Worm (Caenorhabditis elegans) whole organism, L4 larva: ENCODE measurements around the gene Y39B6A.5.

Experiments
- F26F4.8 ChIP-seq: fragments of 200-800 bp; sonication (Bioruptor generic); conservative IDR thresholded peaks from 2 replicates; pipeline ENCODE4 v1.3.6; 2022; ENCODE audit warnings: missing genetic modification characterization, missing compliant biosample characterization
- F37D6.2 ChIP-seq: sonication (generic microtip); optimal IDR thresholded peaks from 2 replicates; lab custom pipeline; 2016; ENCODE audit warnings: mild to moderate bottlenecking, missing genetic modification characterization, missing compliant biosample characterization
- R02D3.7 ChIP-seq: fragments of 150-350 bp; sonication (generic microtip); optimal IDR thresholded peaks from 3 replicates; lab custom pipeline; 2014; ENCODE audit warnings: missing biosample characterization, missing genetic modification characterization
- T26A8.4 ChIP-seq: fragments of 200-800 bp; sonication (Bioruptor generic); IDR thresholded peaks from 2 replicates; pipeline ENCODE4 v1.3.6; 2022; ENCODE audit warnings: missing genetic modification characterization, missing compliant biosample characterization
- Y48G9A.11 ChIP-seq: fragments of 200-800 bp; sonication (Bioruptor generic); IDR thresholded peaks from 2 replicates; pipeline ENCODE4 v1.3.6; 2022; ENCODE audit warnings: missing genetic modification reagents, missing genetic modification characterization, missing compliant biosample characterization
- Y5F2A.4 ChIP-seq: fragments of 200-800 bp; sonication (Bioruptor generic); optimal IDR thresholded peaks from 2 replicates; lab custom pipeline; 2018; ENCODE audit warnings: mild to moderate bottlenecking, missing genetic modification characterization, missing compliant biosample characterization
- ZK337.2 ChIP-seq: fragments of 200-800 bp; sonication (Bioruptor generic); IDR thresholded peaks from 2 replicates; pipeline ENCODE4 v1.3.6; 2022; ENCODE audit warnings: missing genetic modification reagents, missing genetic modification characterization, missing compliant biosample characterization
- ZK546.5 ChIP-seq, 2 experiments: sonication (generic microtip); optimal IDR thresholded peaks; 2 replicates each; lab custom pipeline; 2017; ENCODE audit warnings: missing biosample characterization in 2 of 2, missing genetic modification characterization in 2 of 2
- ama-1 ChIP-seq: fragments of 150-350 bp; optimal IDR thresholded peaks from 2 replicates; lab custom pipeline; 2014; ENCODE audit warnings: inconsistent platforms, mixed read lengths
- arid-1 ChIP-seq: fragments of 200-800 bp; sonication (Bioruptor generic); conservative IDR thresholded peaks from 2 replicates; pipeline ENCODE4 v1.3.6; 2022; ENCODE audit warnings: missing genetic modification reagents, missing genetic modification characterization, missing compliant biosample characterization
- attf-4 ChIP-seq: sonication (generic microtip); optimal IDR thresholded peaks from 3 replicates; lab custom pipeline; 2017; ENCODE audit warnings: missing biosample characterization, missing genetic modification characterization
- ceh-20 ChIP-seq: fragments of 200-800 bp; sonication (Bioruptor generic); IDR thresholded peaks from 2 replicates; pipeline ENCODE4 v1.3.6; 2022; ENCODE audit warnings: missing genetic modification reagents, missing genetic modification characterization, missing compliant biosample characterization
- ceh-28 ChIP-seq: fragments of 150-350 bp; optimal IDR thresholded peaks from 2 replicates; lab custom pipeline; 2014; ENCODE audit warnings: missing biosample characterization, missing genetic modification reagents, missing genetic modification characterization
- ceh-62 ChIP-seq: sonication (generic microtip); optimal IDR thresholded peaks from 2 replicates; lab custom pipeline; 2017; ENCODE audit warnings: missing biosample characterization, missing genetic modification characterization
- ceh-82 ChIP-seq: sonication (generic microtip); optimal IDR thresholded peaks from 2 replicates; lab custom pipeline; 2017; ENCODE audit warnings: missing biosample characterization, missing genetic modification characterization
- ctbp-1 ChIP-seq: fragments of 200-800 bp; sonication (Bioruptor generic); IDR thresholded peaks from 2 replicates; pipeline ENCODE4 v1.3.6; 2022; ENCODE audit warnings: missing genetic modification reagents, missing genetic modification characterization, missing compliant biosample characterization
- daf-19 ChIP-seq: fragments of 200-800 bp; sonication (Bioruptor generic); conservative IDR thresholded peaks from 2 replicates; pipeline ENCODE4 v1.3.6; 2022; ENCODE audit warnings: missing genetic modification characterization, missing compliant biosample characterization
- dmd-8 ChIP-seq: fragments of 200-800 bp; sonication (Bioruptor generic); IDR thresholded peaks from 2 replicates; pipeline ENCODE4 v1.3.6; 2022; ENCODE audit warnings: missing genetic modification characterization, missing compliant biosample characterization
- dmd-9 ChIP-seq: fragments of 200-800 bp; sonication (Bioruptor generic); IDR thresholded peaks from 2 replicates; pipeline ENCODE4 v1.3.6; 2022; ENCODE audit warnings: missing genetic modification reagents, missing genetic modification characterization, missing compliant biosample characterization
- fkh-10 ChIP-seq: fragments of 150-350 bp; optimal IDR thresholded peaks from 2 replicates; lab custom pipeline; 2014; ENCODE audit warnings: missing biosample characterization, missing genetic modification reagents, missing genetic modification characterization
- fos-1 ChIP-seq: fragments of 150-350 bp; optimal IDR thresholded peaks from 2 replicates; lab custom pipeline; 2014; ENCODE audit warnings: missing biosample characterization, missing genetic modification characterization
- hlh-30 ChIP-seq: sonication (generic microtip); optimal IDR thresholded peaks from 2 replicates; lab custom pipeline; 2017; ENCODE audit warnings: antibody characterized with exemption, mild to moderate bottlenecking, missing genetic modification characterization, missing compliant biosample characterization; ENCODE audit not compliant: insufficient read depth
- jun-1 ChIP-seq: fragments of 150-350 bp; optimal IDR thresholded peaks from 2 replicates; lab custom pipeline; 2014; ENCODE audit warnings: missing biosample characterization, missing genetic modification reagents, missing genetic modification characterization
- lim-7 ChIP-seq: fragments of 200-800 bp; sonication (Bioruptor generic); IDR thresholded peaks from 2 replicates; pipeline ENCODE4 v1.3.6; 2022; ENCODE audit warnings: missing genetic modification characterization, missing compliant biosample characterization
- lin-13 ChIP-seq: fragments of 150-350 bp; optimal IDR thresholded peaks from 2 replicates; lab custom pipeline; 2014; ENCODE audit warnings: missing biosample characterization, missing genetic modification reagents, missing genetic modification characterization
- lin-38 ChIP-seq: fragments of 200-800 bp; sonication (Bioruptor generic); IDR thresholded peaks from 2 replicates; pipeline ENCODE4 v1.3.6; 2022; ENCODE audit warnings: missing genetic modification reagents, missing genetic modification characterization, missing compliant biosample characterization
- lin-39 ChIP-seq: fragments of 150-350 bp; optimal IDR thresholded peaks from 2 replicates; lab custom pipeline; 2014; ENCODE audit warnings: missing biosample characterization, missing genetic modification reagents, missing genetic modification characterization
- lsy-2 ChIP-seq, 2 experiments: fragments of 150-350 bp in 1 of 2; sonication (generic microtip) in 1 of 2; optimal IDR thresholded peaks; 2 replicates each; lab custom pipeline; 2014 to 2017; ENCODE audit warnings: missing biosample characterization in 2 of 2, missing genetic modification characterization in 2 of 2
- mdt-29 ChIP-seq: fragments of 200-800 bp; sonication (Bioruptor generic); IDR thresholded peaks from 2 replicates; pipeline ENCODE4 v1.3.6; 2022; ENCODE audit warnings: missing genetic modification reagents, missing genetic modification characterization, missing compliant biosample characterization
- mep-1 ChIP-seq: fragments of 150-350 bp; sonication (generic microtip); optimal IDR thresholded peaks from 3 replicates; lab custom pipeline; 2014; ENCODE audit warnings: missing biosample characterization, missing genetic modification characterization
- mes-2 ChIP-seq: sonication (generic microtip); optimal IDR thresholded peaks from 2 replicates; lab custom pipeline; 2016; ENCODE audit warnings: missing genotype, mild to moderate bottlenecking, missing genetic modification characterization, missing compliant biosample characterization; ENCODE audit not compliant: poor library complexity, severe bottlenecking
- nhr-102 ChIP-seq: sonication (generic microtip); optimal IDR thresholded peaks from 2 replicates; lab custom pipeline; 2016; ENCODE audit warnings: mild to moderate bottlenecking, missing genetic modification characterization, moderate library complexity, missing compliant biosample characterization
- nhr-11 ChIP-seq: fragments of 150-350 bp; optimal IDR thresholded peaks from 2 replicates; lab custom pipeline; 2014; ENCODE audit warnings: missing biosample characterization, missing genetic modification characterization
- nhr-28 ChIP-seq: fragments of 150-350 bp; optimal IDR thresholded peaks from 2 replicates; lab custom pipeline; 2014; ENCODE audit warnings: missing biosample characterization, missing genetic modification characterization
- nhr-48 ChIP-seq: sonication (generic microtip); optimal IDR thresholded peaks from 2 replicates; lab custom pipeline; 2016; ENCODE audit warnings: mild to moderate bottlenecking, missing genetic modification characterization, missing compliant biosample characterization
- nhr-6 ChIP-seq: fragments of 150-350 bp; optimal IDR thresholded peaks from 2 replicates; lab custom pipeline; 2014; ENCODE audit warnings: missing biosample characterization, missing genetic modification characterization
- nhr-77 ChIP-seq: fragments of 150-350 bp; optimal IDR thresholded peaks from 2 replicates; lab custom pipeline; 2014; ENCODE audit warnings: missing biosample characterization, missing genetic modification characterization
- pha-4 ChIP-seq, 2 experiments: fragments of 150-350 bp in 1 of 2; fragments of 200-800 bp in 1 of 2; sonication (Bioruptor generic) in 1 of 2; IDR thresholded peaks in 1 of 2; optimal IDR thresholded peaks in 1 of 2; 2 replicates each; pipeline versions ENCODE4 v1.3.6 to Lab custom; 2014 to 2022; ENCODE audit warnings: missing genetic modification characterization in 2 of 2, missing genetic modification reagents in 2 of 2, missing biosample characterization in 1 of 2, missing compliant biosample characterization in 1 of 2
- php-3 ChIP-seq: fragments of 200-800 bp; sonication (Bioruptor generic); IDR thresholded peaks from 2 replicates; pipeline ENCODE4 v1.3.6; 2022; ENCODE audit warnings: missing genetic modification reagents, missing genetic modification characterization, missing compliant biosample characterization
- pqm-1 ChIP-seq: sonication (generic microtip); optimal IDR thresholded peaks from 2 replicates; lab custom pipeline; 2017; ENCODE audit warnings: missing biosample characterization, missing genetic modification characterization
- rbr-2 ChIP-seq: sonication (generic microtip); optimal IDR thresholded peaks from 2 replicates; lab custom pipeline; 2016; ENCODE audit warnings: missing genotype, missing genetic modification characterization, missing compliant biosample characterization
- saeg-2 ChIP-seq: fragments of 200-800 bp; sonication (Bioruptor generic); IDR thresholded peaks from 2 replicates; pipeline ENCODE4 v1.3.6; 2022; ENCODE audit warnings: missing genetic modification reagents, missing genetic modification characterization, missing compliant biosample characterization
- sdz-12 ChIP-seq: fragments of 200-800 bp; sonication (Bioruptor generic); optimal IDR thresholded peaks from 2 replicates; lab custom pipeline; 2018; ENCODE audit warnings: mild to moderate bottlenecking, missing genetic modification characterization, missing compliant biosample characterization
- set-16 ChIP-seq: fragments of 200-800 bp; sonication (Bioruptor generic); IDR thresholded peaks from 2 replicates; pipeline ENCODE4 v1.3.6; 2022; ENCODE audit warnings: missing genetic modification reagents, missing genetic modification characterization, missing compliant biosample characterization
- skn-1 ChIP-seq: fragments of 150-350 bp; optimal IDR thresholded peaks from 2 replicates; lab custom pipeline; 2014; ENCODE audit warnings: missing biosample characterization, missing genetic modification characterization
- snpc-1.2 ChIP-seq: fragments of 200-800 bp; sonication (Bioruptor generic); IDR thresholded peaks from 2 replicates; pipeline ENCODE4 v1.3.6; 2022; ENCODE audit warnings: missing genetic modification reagents, missing genetic modification characterization, missing compliant biosample characterization
- spr-3 ChIP-seq: fragments of 200-800 bp; sonication (Bioruptor generic); optimal IDR thresholded peaks from 2 replicates; lab custom pipeline; 2018; ENCODE audit warnings: mild to moderate bottlenecking, missing genetic modification characterization, missing compliant biosample characterization
- tag-97 ChIP-seq: fragments of 200-800 bp; sonication (Bioruptor generic); IDR thresholded peaks from 2 replicates; pipeline ENCODE4 v1.3.6; 2022; ENCODE audit warnings: missing genetic modification characterization, missing compliant biosample characterization
- tra-1 ChIP-seq: fragments of 200-800 bp; sonication (Bioruptor generic); IDR thresholded peaks from 2 replicates; pipeline ENCODE4 v1.3.6; 2022; ENCODE audit warnings: missing genetic modification reagents, missing genetic modification characterization, missing compliant biosample characterization
- zfp-2 ChIP-seq: sonication (generic microtip); optimal IDR thresholded peaks from 2 replicates; lab custom pipeline; 2016; ENCODE audit warnings: mild to moderate bottlenecking, missing genetic modification characterization, missing compliant biosample characterization
- zip-2 ChIP-seq: fragments of 150-350 bp; optimal IDR thresholded peaks from 2 replicates; lab custom pipeline; 2014; ENCODE audit warnings: missing biosample characterization, missing genetic modification characterization
- ztf-11 ChIP-seq: fragments of 150-350 bp; optimal IDR thresholded peaks from 2 replicates; lab custom pipeline; 2014; ENCODE audit warnings: missing biosample characterization, missing genetic modification characterization

Gene Y39B6A.5

ce11 chrV:19205450-19205849, 46.8 kb upstream of the Y39B6A.5 start (continued):
- TF ChIP-seq nhr-28 (peak; percentile 77), ceh-82 (tag; lab: Kevin White, UChicago) (no peak), pqm-1 (tag; lab: Kevin White, UChicago) (peak; percentile 22), php-3 (GFP tag; lab: Robert Waterston, UW) (peak; percentile 99), ceh-28 (tag; lab: Kevin White, UChicago) (no peak), pha-4 (GFP tag; IDR thresholded peaks at IDR 0.05; lab: Robert Waterston, UW) (no peak), pha-4 (tag; optimal IDR thresholded peaks at IDR 0.05; lab: Kevin White, UChicago) (no peak), mdt-29 (GFP tag; lab: Robert Waterston, UW) (no peak), lsy-2 (tag; optimal IDR thresholded peaks at IDR 0.05; lab: Kevin White, UChicago) (peak in 1 of 2 experiments; percentile 13), hlh-30 (peak; percentile 64), lin-38 (0 out of 2 replicates have a peak, but pooled peaks have one; percentile 18), nhr-77 (tag; lab: Kevin White, UChicago) (peak; percentile 32), ceh-20 (GFP tag; lab: Robert Waterston, UW) (peak; percentile 83), saeg-2 (GFP tag; lab: Robert Waterston, UW) (no peak), ama-1 (no peak), jun-1 (no peak), fkh-10 (no peak), arid-1 (no peak), ZK337.2 (GFP tag; lab: Robert Waterston, UW) (no peak), T26A8.4 (no peak), Y48G9A.11 (no peak), dmd-9 (no peak), sdz-12 (GFP tag; lab: Kevin White, UChicago) (no peak), nhr-48 (tag; lab: Kevin White, UChicago) (no peak), tag-97 (GFP tag; lab: Robert Waterston, UW) (no peak), daf-19 (GFP tag; lab: Robert Waterston, UW) (no peak), set-16 (GFP tag; lab: Robert Waterston, UW) (no peak), skn-1 (no peak), nhr-6 (tag; lab: Kevin White, UChicago) (no peak), lim-7 (GFP tag; lab: Robert Waterston, UW) (no peak), lin-13 (no peak), lin-39 (no peak), snpc-1.2 (GFP tag; lab: Robert Waterston, UW) (no peak), ztf-11 (tag; lab: Kevin White, UChicago) (no peak), mep-1 (tag; lab: Kevin White, UChicago) (peak; percentile 6), ctbp-1 (GFP tag; lab: Robert Waterston, UW) (no peak), zip-2 (tag; lab: Kevin White, UChicago) (no peak), Y5F2A.4 (no peak), tra-1 (peak; percentile 82), spr-3 (GFP tag; lab: Kevin White, UChicago) (no peak), rbr-2 (no peak), ZK546.5 (tag; optimal IDR thresholded peaks at IDR 0.05; lab: Kevin White, UChicago) (no peak), mes-2 (tag; lab: Kevin White, UChicago) (peak; percentile 35), nhr-102 (tag; lab: Kevin White, UChicago) (peak; percentile 2), F26F4.8 (no peak), ceh-62 (tag; lab: Kevin White, UChicago) (no peak), R02D3.7 (tag; lab: Kevin White, UChicago) (no peak), F37D6.2 (tag; lab: Kevin White, UChicago) (no peak), attf-4 (tag; lab: Kevin White, UChicago) (no peak), zfp-2 (tag; lab: Kevin White, UChicago) (no peak), fos-1 (tag; lab: Kevin White, UChicago) (no peak), dmd-8 (GFP tag; lab: Robert Waterston, UW) (no peak), nhr-11 (tag; lab: Kevin White, UChicago) (no peak)
